Worm (Caenorhabditis elegans) whole organism, L1 larva: Measurements from ENCODE around the gene Y46G5A.8.

Experiments used
- ama-1 ChIP-seq: fragments of 150-350 bp; optimal IDR thresholded peaks from 2 replicates; lab custom pipeline; 2014
- ceh-82 ChIP-seq, 3 experiments: fragments of 150-350 bp in 1 of 3; sonication (generic microtip) in 2 of 3; optimal IDR thresholded peaks; 2 replicates each; lab custom pipeline; 2014 to 2017; ENCODE audit warnings: missing biosample characterization in 3 of 3, missing genetic modification characterization in 3 of 3
- nhr-12 ChIP-seq: sonication (generic microtip); optimal IDR thresholded peaks from 2 replicates; lab custom pipeline; 2017; ENCODE audit warnings: missing biosample characterization, missing genetic modification characterization

DNA sequence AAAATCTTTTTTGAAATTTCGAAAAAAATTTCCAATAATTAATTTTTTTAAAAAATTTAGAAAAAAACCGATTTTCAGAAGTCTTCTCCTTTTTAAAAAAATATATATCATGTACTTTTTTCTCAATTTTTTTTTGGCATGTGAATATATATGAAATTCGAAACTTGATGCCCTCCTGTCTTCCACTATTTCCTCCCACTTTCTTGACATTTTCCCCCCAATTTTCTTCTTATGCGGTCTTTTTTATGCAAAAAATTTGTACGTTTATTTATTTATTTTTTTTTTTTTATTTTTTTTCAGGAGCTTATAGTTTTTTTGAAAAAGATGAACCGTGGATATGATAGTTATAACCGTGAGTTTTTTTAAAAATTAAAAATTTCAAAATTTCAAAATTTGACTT lies 4.4 kb downstream of the Y46G5A.8 start, which contains the start of gene cnp-2:
- TF ChIP-seq nhr-12 (tag; lab: Kevin White, UChicago) (no peak), ama-1 (lab: Kevin White, UChicago) (no peak), ceh-82 (tag; optimal IDR thresholded peaks at IDR 0.05; lab: Kevin White, UChicago) (no peak)
